Worm (Caenorhabditis elegans): ENCODE results near the gene clec-65.

DNA sequence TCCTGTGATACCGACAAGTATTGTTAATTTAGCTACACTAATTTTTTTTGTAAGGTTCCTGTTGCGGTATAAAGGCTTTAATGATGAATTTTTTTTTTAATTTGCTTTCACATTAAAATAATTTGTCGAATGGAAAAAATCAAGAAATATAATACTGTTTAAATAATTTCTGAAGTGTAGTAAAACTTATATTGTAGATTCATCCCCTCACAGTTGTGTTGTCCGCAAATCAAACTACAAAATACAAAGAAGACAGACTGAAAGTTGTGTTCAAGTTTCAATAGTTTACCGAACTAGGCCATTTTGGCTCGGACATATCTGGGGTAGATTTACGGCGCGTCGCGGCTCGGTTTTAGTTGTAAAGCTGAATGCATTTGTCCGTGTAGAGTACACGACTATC, 3.8 kb upstream of the clec-65 start:
- TF ChIP-seq nhr-237 (tag; optimal IDR thresholded peaks at IDR 0.05) (no peak), elt-3 (tag; optimal IDR thresholded peaks at IDR 0.05) (no peak), mab-5 (tag; optimal IDR thresholded peaks at IDR 0.05) (no peak), nhr-12 (tag; optimal IDR thresholded peaks at IDR 0.05) (no peak), mep-1 (tag; optimal IDR thresholded peaks at IDR 0.05) (no peak), snpc-4 (tag; optimal IDR thresholded peaks at IDR 0.05) (no peak), elt-1 (tag; optimal IDR thresholded peaks at IDR 0.05; ENCODE audit: borderline replicate concordance, insufficient read depth) (no peak), zip-8 (tag; optimal IDR thresholded peaks at IDR 0.05) (no peak), nhr-76 (tag; optimal IDR thresholded peaks at IDR 0.05) (no peak), flh-1 (GFP tag; optimal IDR thresholded peaks at IDR 0.05) (no peak), unc-62 (GFP tag; optimal IDR thresholded peaks at IDR 0.05) (no peak), unc-39 (tag; optimal IDR thresholded peaks at IDR 0.05) (no peak)

Data from whole organism, mixed stage, embryonic.